Worm (Caenorhabditis elegans) whole organism, mixed stage, embryonic: Measurements from ENCODE around the gene C14B9.3.

Experiments
- M03D4.4 ChIP-seq: sonication (generic microtip); optimal IDR thresholded peaks from 2 replicates; lab custom pipeline; 2017; ENCODE audit warnings: mild to moderate bottlenecking, missing genetic modification characterization, missing compliant biosample characterization
- bed-3 ChIP-seq: fragments of 200-800 bp; sonication (Bioruptor generic); optimal IDR thresholded peaks from 3 replicates; lab custom pipeline; 2018; ENCODE audit warnings: mild to moderate bottlenecking, missing genetic modification characterization, moderate library complexity, missing compliant biosample characterization
- blmp-1 ChIP-seq: fragments of 150-350 bp; optimal IDR thresholded peaks from 2 replicates; lab custom pipeline; 2014; ENCODE audit warnings: missing biosample characterization, missing genetic modification characterization
- ceh-39 ChIP-seq: fragments of 150-350 bp; optimal IDR thresholded peaks from 2 replicates; lab custom pipeline; 2014; ENCODE audit warnings: missing biosample characterization, missing genetic modification characterization
- ceh-43 ChIP-seq: fragments of 200-800 bp; sonication (Bioruptor generic); optimal IDR thresholded peaks from 2 replicates; lab custom pipeline; 2018; ENCODE audit warnings: mild to moderate bottlenecking, missing genetic modification characterization, moderate library complexity, missing compliant biosample characterization
- ceh-83 ChIP-seq: fragments of 200-800 bp; sonication (Bioruptor generic); optimal IDR thresholded peaks from 2 replicates; lab custom pipeline; 2018; ENCODE audit warnings: mild to moderate bottlenecking, missing genetic modification characterization, missing compliant biosample characterization
- ces-1 ChIP-seq: fragments of 150-350 bp; optimal IDR thresholded peaks from 2 replicates; lab custom pipeline; 2014; ENCODE audit warnings: missing biosample characterization, missing genetic modification reagents, missing genetic modification characterization
- cnd-1 ChIP-seq: fragments of 200-800 bp; sonication (Bioruptor generic); optimal IDR thresholded peaks from 2 replicates; lab custom pipeline; 2018; ENCODE audit warnings: mild to moderate bottlenecking, missing genetic modification characterization, missing compliant biosample characterization
- drap-1 ChIP-seq: fragments of 200-800 bp; sonication (Bioruptor generic); optimal IDR thresholded peaks from 3 replicates; lab custom pipeline; 2018; ENCODE audit warnings: mild to moderate bottlenecking, missing genetic modification characterization, missing compliant biosample characterization
- elt-1 ChIP-seq: sonication (generic microtip); optimal IDR thresholded peaks from 2 replicates; lab custom pipeline; 2017; ENCODE audit warnings: missing genetic modification characterization, mild to moderate bottlenecking, missing compliant biosample characterization, antibody characterized with exemption, moderate library complexity, borderline replicate concordance; ENCODE audit not compliant: insufficient read depth
- elt-3 ChIP-seq: fragments of 150-350 bp; optimal IDR thresholded peaks from 2 replicates; lab custom pipeline; 2014; ENCODE audit warnings: missing biosample characterization, missing genetic modification characterization
- flh-1 ChIP-seq: fragments of 200-800 bp; sonication (Bioruptor generic); optimal IDR thresholded peaks from 2 replicates; lab custom pipeline; 2018; ENCODE audit warnings: mild to moderate bottlenecking, missing genetic modification characterization, moderate library complexity, missing compliant biosample characterization
- ham-2 ChIP-seq: fragments of 200-800 bp; sonication (Bioruptor generic); optimal IDR thresholded peaks from 2 replicates; lab custom pipeline; 2018; ENCODE audit warnings: mild to moderate bottlenecking, missing genetic modification characterization, missing compliant biosample characterization
- hlh-1 ChIP-seq: fragments of 150-350 bp; optimal IDR thresholded peaks from 2 replicates; lab custom pipeline; 2014; ENCODE audit warnings: missing biosample characterization, missing genetic modification reagents, missing genetic modification characterization
- lin-13 ChIP-seq: fragments of 150-350 bp; optimal IDR thresholded peaks from 2 replicates; lab custom pipeline; 2014; ENCODE audit warnings: missing biosample characterization, missing genetic modification characterization
- lin-32 ChIP-seq: fragments of 200-800 bp; sonication (Bioruptor generic); optimal IDR thresholded peaks from 2 replicates; lab custom pipeline; 2018; ENCODE audit warnings: mild to moderate bottlenecking, missing genetic modification characterization, missing compliant biosample characterization
- lsy-2 ChIP-seq: fragments of 150-350 bp; optimal IDR thresholded peaks from 2 replicates; lab custom pipeline; 2014; ENCODE audit warnings: missing biosample characterization, missing genetic modification characterization
- mab-5 ChIP-seq: fragments of 150-350 bp; optimal IDR thresholded peaks from 2 replicates; lab custom pipeline; 2014; ENCODE audit warnings: missing biosample characterization, missing genetic modification characterization
- mep-1 ChIP-seq: fragments of 150-350 bp; optimal IDR thresholded peaks from 2 replicates; lab custom pipeline; 2017; ENCODE audit warnings: missing biosample characterization, missing genetic modification reagents, missing genetic modification characterization, inconsistent platforms
- mls-2 ChIP-seq: sonication (generic microtip); optimal IDR thresholded peaks from 2 replicates; lab custom pipeline; 2016; ENCODE audit warnings: mild to moderate bottlenecking, missing genetic modification characterization, moderate library complexity, missing compliant biosample characterization
- nhr-12 ChIP-seq: fragments of 150-350 bp; optimal IDR thresholded peaks from 2 replicates; lab custom pipeline; 2014; ENCODE audit warnings: missing biosample characterization, missing genetic modification characterization
- nhr-2 ChIP-seq: fragments of 150-350 bp; optimal IDR thresholded peaks from 2 replicates; lab custom pipeline; 2014; ENCODE audit warnings: missing biosample characterization, missing genetic modification characterization
- nhr-237 ChIP-seq: fragments of 150-350 bp; optimal IDR thresholded peaks from 2 replicates; lab custom pipeline; 2014; ENCODE audit warnings: missing biosample characterization, missing genetic modification characterization
- nhr-28 ChIP-seq: fragments of 150-350 bp; optimal IDR thresholded peaks from 2 replicates; lab custom pipeline; 2014; ENCODE audit warnings: missing biosample characterization, missing genetic modification characterization
- nhr-76 ChIP-seq: sonication (generic microtip); optimal IDR thresholded peaks from 2 replicates; lab custom pipeline; 2017; ENCODE audit warnings: missing biosample characterization, missing genetic modification characterization
- pha-4 ChIP-seq: fragments of 150-350 bp; optimal IDR thresholded peaks from 2 replicates; lab custom pipeline; 2018; ENCODE audit warnings: missing biosample characterization, missing genetic modification reagents, missing genetic modification characterization
- sem-2 ChIP-seq: fragments of 200-800 bp; sonication (Bioruptor generic); optimal IDR thresholded peaks from 2 replicates; lab custom pipeline; 2018; ENCODE audit warnings: mild to moderate bottlenecking, missing genetic modification characterization, missing compliant biosample characterization
- snpc-4 ChIP-seq: fragments of 150-350 bp; optimal IDR thresholded peaks from 2 replicates; lab custom pipeline; 2014; ENCODE audit warnings: missing biosample characterization, missing genetic modification characterization
- sptf-1 ChIP-seq: sonication (generic microtip); optimal IDR thresholded peaks from 2 replicates; lab custom pipeline; 2017; ENCODE audit warnings: mild to moderate bottlenecking, missing genetic modification characterization, moderate library complexity, missing compliant biosample characterization
- tbx-8 ChIP-seq: fragments of 200-800 bp; sonication (Bioruptor generic); optimal IDR thresholded peaks from 2 replicates; lab custom pipeline; 2018; ENCODE audit warnings: mild to moderate bottlenecking, missing genetic modification characterization, moderate library complexity, missing compliant biosample characterization
- unc-120 ChIP-seq: sonication (generic microtip); optimal IDR thresholded peaks from 2 replicates; lab custom pipeline; 2017; ENCODE audit warnings: missing genetic modification characterization, missing compliant biosample characterization; ENCODE audit not compliant: poor library complexity, severe bottlenecking
- unc-39 ChIP-seq: fragments of 150-350 bp; optimal IDR thresholded peaks from 2 replicates; lab custom pipeline; 2014; ENCODE audit warnings: missing biosample characterization, missing genetic modification characterization
- unc-62 ChIP-seq: fragments of 150-350 bp; optimal IDR thresholded peaks from 2 replicates; lab custom pipeline; 2014; ENCODE audit warnings: missing biosample characterization, missing genetic modification reagents, missing genetic modification characterization
- zip-8 ChIP-seq: fragments of 150-350 bp; optimal IDR thresholded peaks from 2 replicates; lab custom pipeline; 2014; ENCODE audit warnings: missing biosample characterization, missing genetic modification characterization
- ztf-11 ChIP-seq: fragments of 150-350 bp; optimal IDR thresholded peaks from 2 replicates; lab custom pipeline; 2014; ENCODE audit warnings: missing biosample characterization, missing genetic modification characterization

Gene C14B9.3

DNA sequence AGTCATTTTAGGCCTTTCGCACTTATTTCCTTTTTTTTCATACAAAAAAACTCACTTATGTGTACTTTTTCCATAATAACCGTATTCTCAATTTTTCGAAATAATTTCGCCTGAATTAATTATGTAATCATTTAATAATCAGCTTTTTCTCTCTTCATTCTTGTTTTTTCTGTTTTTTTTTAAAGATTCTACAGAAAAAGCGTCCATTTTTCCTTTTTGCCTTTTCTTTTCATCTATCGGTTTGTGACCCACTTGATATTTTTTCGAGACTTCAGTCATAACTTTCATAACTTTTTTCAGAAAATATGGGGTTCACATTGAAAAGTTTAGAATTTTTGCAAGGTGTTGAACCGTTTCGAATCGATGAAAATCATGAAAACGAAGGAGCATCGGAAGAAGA is 20.4 kb upstream of the C14B9.3 start, which contains the start of gene vms-1:
Gene vms-1 (plus strand): TSS at position 301 of the 400 bp plus-strand sequence.
- TF ChIP-seq nhr-237 (tag; lab: Kevin White, UChicago): no peak
- TF ChIP-seq flh-1 (GFP tag; lab: Kevin White, UChicago): no peak
- no peak for TF ChIP-seq ham-2 (GFP tag; lab: Kevin White, UChicago)
- TF ChIP-seq ceh-83: no peak
- no peak for TF ChIP-seq nhr-76 (tag; lab: Kevin White, UChicago)
- TF ChIP-seq bed-3 (GFP tag; lab: Kevin White, UChicago): no peak
- TF ChIP-seq unc-120 (tag; lab: Kevin White, UChicago): no peak
- TF ChIP-seq unc-39 (tag; lab: Kevin White, UChicago): no peak
- no peak for TF ChIP-seq lsy-2
- no peak for TF ChIP-seq pha-4 (tag; lab: Kevin White, UChicago)
- no peak for TF ChIP-seq sem-2 (GFP tag; lab: Kevin White, UChicago)
- TF ChIP-seq cnd-1 (tag; lab: Kevin White, UChicago): no peak
- no peak for TF ChIP-seq hlh-1 (tag; lab: Kevin White, UChicago)
- no peak for TF ChIP-seq mep-1 (tag; lab: Kevin White, UChicago)

- TF ChIP-seq ceh-43: no peak
These were observed 17.2 kb upstream of the C14B9.3 start, which contains the start of gene idi-1 for ce11 chrIII:8091408-8091807. TSS of gene idi-1 (plus strand) at chrIII:8091708.

DNA sequence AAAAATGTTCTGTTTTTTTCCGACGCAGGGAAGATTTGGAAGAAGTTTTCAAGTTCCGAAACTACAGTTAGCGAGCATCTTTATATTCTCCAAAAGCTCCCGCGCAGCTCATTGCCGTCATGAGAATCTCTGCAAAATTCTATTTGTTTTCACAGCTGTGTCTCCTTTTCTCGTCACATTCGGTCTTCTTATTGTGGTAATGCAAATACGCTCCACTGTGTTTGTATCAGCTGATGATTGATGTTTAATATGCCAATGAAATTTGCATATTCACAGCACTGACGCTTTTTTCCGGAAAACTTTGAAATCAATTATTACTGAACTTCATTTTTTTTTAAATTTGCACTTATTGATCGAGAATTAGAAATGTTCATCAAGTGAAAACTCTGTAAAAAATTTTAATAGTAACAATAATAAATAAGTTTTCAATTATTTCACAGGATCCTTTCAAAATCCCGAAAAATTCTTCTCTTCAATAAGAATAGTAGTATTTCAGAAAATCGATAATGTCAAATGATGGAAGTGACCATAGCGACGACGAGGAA is 15.4 kb upstream of the C14B9.3 start, which contains the start of gene K06H7.2:
Gene K06H7.2 (plus strand): TSS at position 495 of the 545 bp plus-strand sequence.
- TF ChIP-seq unc-62 (GFP tag; lab: Kevin White, UChicago) (peak; percentile 74), ces-1 (GFP tag; lab: Kevin White, UChicago) (peak; percentile 91), elt-1 (tag; lab: Kevin White, UChicago) (no peak), sem-2 (GFP tag; lab: Kevin White, UChicago) (no peak), pha-4 (tag; lab: Kevin White, UChicago) (peak; percentile 74), nhr-28 (no peak), nhr-237 (tag; lab: Kevin White, UChicago) (peak; percentile 53), lin-32 (GFP tag; lab: Kevin White, UChicago) (no peak), mep-1 (tag; lab: Kevin White, UChicago) (peak; percentile 84), hlh-1 (tag; lab: Kevin White, UChicago) (peak; percentile 53), bed-3 (GFP tag; lab: Kevin White, UChicago) (no peak), lin-13 (tag; lab: Kevin White, UChicago) (no peak), unc-39 (tag; lab: Kevin White, UChicago) (no peak), blmp-1 (tag; lab: Kevin White, UChicago) (no peak), cnd-1 (tag; lab: Kevin White, UChicago) (no peak), ceh-83 (no peak), tbx-8 (GFP tag; lab: Kevin White, UChicago) (no peak), ceh-39 (tag; lab: Kevin White, UChicago) (no peak), unc-120 (tag; lab: Kevin White, UChicago) (no peak), ztf-11 (tag; lab: Kevin White, UChicago) (no peak), elt-3 (tag; lab: Kevin White, UChicago) (no peak), snpc-4 (tag; lab: Kevin White, UChicago) (no peak), nhr-76 (tag; lab: Kevin White, UChicago) (no peak), ceh-43 (no peak), M03D4.4 (tag; lab: Kevin White, UChicago) (no peak), ham-2 (GFP tag; lab: Kevin White, UChicago) (no peak), flh-1 (GFP tag; lab: Kevin White, UChicago) (no peak), drap-1 (GFP tag; lab: Kevin White, UChicago) (no peak), zip-8 (tag; lab: Kevin White, UChicago) (no peak), mls-2 (tag; lab: Kevin White, UChicago) (peak; percentile 19), mab-5 (tag; lab: Kevin White, UChicago) (no peak), nhr-2 (tag; lab: Kevin White, UChicago) (no peak), nhr-12 (tag; lab: Kevin White, UChicago) (no peak), sptf-1 (tag; lab: Kevin White, UChicago) (no peak), lsy-2 (peak; percentile 77)
